Worm (Caenorhabditis elegans) whole organism, L1 larva: ENCODE measurements around the gene sec-22.

Experiments used
- C16A3.4 ChIP-seq: fragments of 150-350 bp; optimal IDR thresholded peaks from 2 replicates; lab custom pipeline; 2014; ENCODE audit warnings: missing biosample characterization, missing genetic modification characterization
- aha-1 ChIP-seq: fragments of 150-350 bp; optimal IDR thresholded peaks from 2 replicates; lab custom pipeline; 2014; ENCODE audit warnings: missing biosample characterization, missing genetic modification characterization
- ama-1 ChIP-seq: fragments of 150-350 bp; optimal IDR thresholded peaks from 2 replicates; lab custom pipeline; 2014
- ceh-63 ChIP-seq: fragments of 200-800 bp; sonication (Bioruptor generic); optimal IDR thresholded peaks from 2 replicates; lab custom pipeline; 2018; ENCODE audit warnings: mild to moderate bottlenecking, missing genetic modification characterization, missing compliant biosample characterization
- ceh-8 ChIP-seq: fragments of 200-800 bp; sonication (Bioruptor generic); optimal IDR thresholded peaks from 2 replicates; lab custom pipeline; 2018; ENCODE audit warnings: mild to moderate bottlenecking, missing genetic modification characterization, moderate library complexity, missing compliant biosample characterization
- ceh-82 ChIP-seq, 3 experiments: fragments of 150-350 bp in 1 of 3; sonication (generic microtip) in 2 of 3; optimal IDR thresholded peaks; 2 replicates each; lab custom pipeline; 2014 to 2017; ENCODE audit warnings: missing biosample characterization in 3 of 3, missing genetic modification characterization in 3 of 3
- ceh-88 ChIP-seq: fragments of 200-800 bp; sonication (Bioruptor generic); IDR thresholded peaks from 2 replicates; pipeline ENCODE4 v1.3.6; 2022; ENCODE audit warnings: missing genetic modification characterization, missing compliant biosample characterization
- dpl-1 ChIP-seq, 3 experiments: fragments of 150-350 bp in 2 of 3; sonication (generic microtip) in 1 of 3; optimal IDR thresholded peaks; 2 replicates each; lab custom pipeline; 2014 to 2017; ENCODE audit warnings: missing biosample characterization in 3 of 3, missing genetic modification characterization in 3 of 3, missing genetic modification reagents in 3 of 3
- dsc-1 ChIP-seq: sonication (generic microtip); optimal IDR thresholded peaks from 2 replicates; lab custom pipeline; 2016; ENCODE audit warnings: mild to moderate bottlenecking, missing genetic modification characterization, missing compliant biosample characterization
- efl-1 ChIP-seq, 4 experiments: fragments of 150-350 bp; optimal IDR thresholded peaks in 3 of 4; peaks in 1 of 4; 1 replicate in 1 of 4; 2 replicates in 3 of 4; lab custom pipeline; 2014; ENCODE audit warnings: missing biosample characterization in 2 of 4, missing genetic modification characterization in 2 of 4, missing genetic modification reagents in 2 of 4
- egl-13 ChIP-seq: sonication (generic microtip); optimal IDR thresholded peaks from 2 replicates; lab custom pipeline; 2016; ENCODE audit warnings: missing genotype, missing genetic modification reagents, missing genetic modification characterization, missing compliant biosample characterization
- egl-27 ChIP-seq, 2 experiments: fragments of 150-350 bp in 1 of 2; sonication (generic microtip); optimal IDR thresholded peaks; 3 replicates each; lab custom pipeline; 2017 to 2018; ENCODE audit warnings: missing biosample characterization in 2 of 2, missing genetic modification characterization in 2 of 2, missing genetic modification reagents in 2 of 2
- elt-2 ChIP-seq: sonication (generic microtip); optimal IDR thresholded peaks from 2 replicates; lab custom pipeline; 2016; ENCODE audit warnings: missing genetic modification characterization, mild to moderate bottlenecking, inconsistent platforms, missing compliant biosample characterization, missing genetic modification reagents
- elt-3 ChIP-seq, 6 experiments: fragments of 150-350 bp in 1 of 6; sonication (generic microtip); optimal IDR thresholded peaks; 2 replicates each; lab custom pipeline; 2017 to 2018; ENCODE audit warnings: missing biosample characterization in 6 of 6, missing genetic modification characterization in 6 of 6, inconsistent platforms in 1 of 6
- ets-5 ChIP-seq: fragments of 200-800 bp; sonication (Bioruptor generic); IDR thresholded peaks from 2 replicates; pipeline ENCODE4 v1.3.6; 2022; ENCODE audit warnings: missing genetic modification characterization, missing compliant biosample characterization
- fkh-10 ChIP-seq: sonication (generic microtip); optimal IDR thresholded peaks from 2 replicates; lab custom pipeline; 2017; ENCODE audit warnings: missing biosample characterization, missing genetic modification reagents, missing genetic modification characterization
- fkh-8 ChIP-seq: sonication (generic microtip); optimal IDR thresholded peaks from 2 replicates; lab custom pipeline; 2016; ENCODE audit warnings: mild to moderate bottlenecking, missing genetic modification characterization, missing compliant biosample characterization
- hlh-4 ChIP-seq: sonication (generic microtip); optimal IDR thresholded peaks from 2 replicates; lab custom pipeline; 2016; ENCODE audit warnings: mild to moderate bottlenecking, missing genetic modification characterization, missing compliant biosample characterization
- irx-1 ChIP-seq: sonication (generic microtip); optimal IDR thresholded peaks from 2 replicates; lab custom pipeline; 2016; ENCODE audit warnings: missing genetic modification characterization, missing compliant biosample characterization
- isw-1 ChIP-seq: fragments of 200-800 bp; sonication (Bioruptor generic); IDR thresholded peaks from 2 replicates; pipeline ENCODE4 v1.3.6; 2022; ENCODE audit warnings: missing genetic modification characterization, missing compliant biosample characterization
- jun-1 ChIP-seq: fragments of 150-350 bp; optimal IDR thresholded peaks from 2 replicates; lab custom pipeline; 2014; ENCODE audit warnings: missing biosample characterization, missing genetic modification reagents, missing genetic modification characterization
- lin-14 ChIP-seq: fragments of 200-800 bp; sonication (Bioruptor generic); optimal IDR thresholded peaks from 2 replicates; lab custom pipeline; 2018; ENCODE audit warnings: mild to moderate bottlenecking, missing genetic modification characterization, moderate library complexity, missing compliant biosample characterization
- lin-35 ChIP-seq, 2 experiments: fragments of 150-350 bp; optimal IDR thresholded peaks; 2 replicates each; lab custom pipeline; 2014; ENCODE audit warnings: missing biosample characterization in 2 of 2, missing genetic modification characterization in 2 of 2, missing genetic modification reagents in 2 of 2
- lir-3 ChIP-seq: sonication (generic microtip); optimal IDR thresholded peaks from 2 replicates; lab custom pipeline; 2016; ENCODE audit warnings: mild to moderate bottlenecking, missing genetic modification characterization, moderate library complexity, missing compliant biosample characterization; ENCODE audit not compliant: poor library complexity
- lsy-2 ChIP-seq, 2 experiments: fragments of 150-350 bp; optimal IDR thresholded peaks; 2 replicates each; lab custom pipeline; 2014; ENCODE audit warnings: missing biosample characterization in 2 of 2, missing genetic modification characterization in 2 of 2
- mab-9 ChIP-seq: fragments of 200-800 bp; sonication (Bioruptor generic); IDR thresholded peaks from 2 replicates; pipeline ENCODE4 v1.3.6; 2022; ENCODE audit warnings: missing genetic modification reagents, missing genetic modification characterization, missing compliant biosample characterization
- mef-2 ChIP-seq: fragments of 150-350 bp; optimal IDR thresholded peaks from 2 replicates; lab custom pipeline; 2014; ENCODE audit warnings: missing biosample characterization, missing genetic modification characterization
- mep-1 ChIP-seq: fragments of 150-350 bp; optimal IDR thresholded peaks from 2 replicates; lab custom pipeline; 2014; ENCODE audit warnings: missing biosample characterization, missing genetic modification characterization
- nhr-19 ChIP-seq: fragments of 200-800 bp; sonication (Bioruptor generic); conservative IDR thresholded peaks from 2 replicates; pipeline ENCODE4 v1.3.6; 2022; ENCODE audit warnings: missing genetic modification characterization, missing compliant biosample characterization
- nhr-20 ChIP-seq: sonication (generic microtip); optimal IDR thresholded peaks from 2 replicates; lab custom pipeline; 2016; ENCODE audit warnings: mild to moderate bottlenecking, missing genetic modification characterization, missing compliant biosample characterization
- nhr-47 ChIP-seq: sonication (generic microtip); optimal IDR thresholded peaks from 2 replicates; lab custom pipeline; 2016; ENCODE audit warnings: mild to moderate bottlenecking, missing genetic modification characterization, moderate library complexity, missing compliant biosample characterization
- nhr-71 ChIP-seq: sonication (generic microtip); optimal IDR thresholded peaks from 2 replicates; lab custom pipeline; 2016; ENCODE audit warnings: mild to moderate bottlenecking, missing genetic modification characterization, moderate library complexity, missing compliant biosample characterization
- pax-3 ChIP-seq: fragments of 200-800 bp; sonication (Bioruptor generic); optimal IDR thresholded peaks from 2 replicates; lab custom pipeline; 2018; ENCODE audit warnings: mild to moderate bottlenecking, missing genetic modification characterization, moderate library complexity, missing compliant biosample characterization
- rnt-1 ChIP-seq: sonication (generic microtip); optimal IDR thresholded peaks from 2 replicates; lab custom pipeline; 2016; ENCODE audit warnings: mild to moderate bottlenecking, missing genetic modification characterization, moderate library complexity, missing compliant biosample characterization
- skn-1 ChIP-seq: fragments of 150-350 bp; optimal IDR thresholded peaks from 2 replicates; lab custom pipeline; 2014; ENCODE audit warnings: missing biosample characterization, missing genetic modification characterization
- snpc-4 ChIP-seq: fragments of 150-350 bp; optimal IDR thresholded peaks from 2 replicates; lab custom pipeline; 2014; ENCODE audit warnings: missing biosample characterization, missing genetic modification characterization
- snu-23 ChIP-seq: sonication (generic microtip); optimal IDR thresholded peaks from 2 replicates; lab custom pipeline; 2016; ENCODE audit warnings: missing genetic modification characterization, missing compliant biosample characterization
- sox-4 ChIP-seq: sonication (generic microtip); optimal IDR thresholded peaks from 2 replicates; lab custom pipeline; 2016; ENCODE audit warnings: missing genetic modification characterization, missing compliant biosample characterization
- sptf-1 ChIP-seq: fragments of 150-350 bp; optimal IDR thresholded peaks from 2 replicates; lab custom pipeline; 2014; ENCODE audit warnings: missing biosample characterization, missing genetic modification characterization
- swsn-7 ChIP-seq: sonication (generic microtip); optimal IDR thresholded peaks from 2 replicates; lab custom pipeline; 2016; ENCODE audit warnings: missing genetic modification characterization, missing compliant biosample characterization
- tbx-2 ChIP-seq: sonication (generic microtip); optimal IDR thresholded peaks from 2 replicates; lab custom pipeline; 2016; ENCODE audit warnings: missing genetic modification characterization, missing compliant biosample characterization
- unc-130 ChIP-seq: fragments of 150-350 bp; optimal IDR thresholded peaks from 2 replicates; lab custom pipeline; 2017; ENCODE audit warnings: missing biosample characterization, missing genetic modification characterization, inconsistent platforms
- unc-62 ChIP-seq: fragments of 150-350 bp; optimal IDR thresholded peaks from 2 replicates; lab custom pipeline; 2014; ENCODE audit warnings: missing biosample characterization, missing genetic modification reagents, missing genetic modification characterization
- unc-86 ChIP-seq: sonication (generic microtip); optimal IDR thresholded peaks from 2 replicates; lab custom pipeline; 2016; ENCODE audit warnings: missing genetic modification characterization, missing compliant biosample characterization
- xbp-1 ChIP-seq: sonication (generic microtip); optimal IDR thresholded peaks from 2 replicates; lab custom pipeline; 2016; ENCODE audit warnings: missing genetic modification characterization, missing compliant biosample characterization
- zip-4 ChIP-seq: fragments of 200-800 bp; sonication (Bioruptor generic); optimal IDR thresholded peaks from 2 replicates; lab custom pipeline; 2018; ENCODE audit warnings: mild to moderate bottlenecking, missing genetic modification characterization, moderate library complexity, missing compliant biosample characterization
- ztf-11 ChIP-seq, 2 experiments: sonication (generic microtip); optimal IDR thresholded peaks; 2 replicates each; lab custom pipeline; 2016 to 2017; ENCODE audit warnings: missing genetic modification characterization in 2 of 2, missing biosample characterization in 1 of 2, missing compliant biosample characterization in 1 of 2
- ztf-4 ChIP-seq: fragments of 150-350 bp; optimal IDR thresholded peaks from 2 replicates; lab custom pipeline; 2014; ENCODE audit warnings: missing biosample characterization, missing genetic modification characterization

The sec-22 gene

ce11 chrX:992650-993403 is 42.5 kb upstream of the sec-22 start:
- TF ChIP-seq sox-4 (tag; lab: Kevin White, UChicago): peak; percentile 70
- TF ChIP-seq ceh-63 (GFP tag; lab: Kevin White, UChicago): no peak
- TF ChIP-seq unc-130 (tag; lab: Kevin White, UChicago): no peak
- TF ChIP-seq nhr-20 (tag; lab: Kevin White, UChicago): peak; percentile 3
- TF ChIP-seq ama-1: no peak
- TF ChIP-seq tbx-2 (tag; lab: Kevin White, UChicago): peak; percentile 76
- TF ChIP-seq dpl-1 (GFP tag; optimal IDR thresholded peaks at IDR 0.05; lab: Kevin White, UChicago): peak in 1 of 3 experiments; percentile 13
- TF ChIP-seq fkh-10 (GFP tag; lab: Kevin White, UChicago): peak; percentile 64
- TF ChIP-seq irx-1 (tag; lab: Kevin White, UChicago): peak; percentile 23
- peak; percentile 7 for TF ChIP-seq ztf-4 (tag; lab: Kevin White, UChicago)
- TF ChIP-seq ztf-11 (tag; optimal IDR thresholded peaks at IDR 0.05; lab: Kevin White, UChicago): peak in 1 of 2 experiments; percentile 63
- TF ChIP-seq isw-1 (GFP tag; lab: Robert Waterston, UW): peak; percentile 41
- TF ChIP-seq xbp-1 (tag; lab: Kevin White, UChicago): peak; percentile 19
- peak; percentile 57 to 71 (median 63) for TF ChIP-seq ceh-82 (tag; optimal IDR thresholded peaks at IDR 0.05; lab: Kevin White, UChicago)
- TF ChIP-seq lin-35 (GFP tag; optimal IDR thresholded peaks at IDR 0.05; lab: Kevin White, UChicago): peak in 1 of 2 experiments; percentile 24
- TF ChIP-seq egl-13 (tag; lab: Kevin White, UChicago): peak; percentile 88
- TF ChIP-seq zip-4 (GFP tag; lab: Kevin White, UChicago): no peak
- TF ChIP-seq nhr-47 (tag; lab: Kevin White, UChicago): peak; percentile 81
- TF ChIP-seq pax-3 (tag; lab: Kevin White, UChicago): peak; percentile 58
- peak; percentile 40 for TF ChIP-seq jun-1 (tag; lab: Kevin White, UChicago)
- TF ChIP-seq mab-9: peak; percentile 26; the same call in 1 of the 2 replicates
- TF ChIP-seq lin-14: peak; percentile 93
- peak; percentile 19 for TF ChIP-seq skn-1 (tag; lab: Kevin White, UChicago)
- TF ChIP-seq sptf-1 (tag; lab: Kevin White, UChicago): no peak
- peak; percentile 76 for TF ChIP-seq swsn-7
- peak; percentile 7 for TF ChIP-seq C16A3.4 (tag; lab: Kevin White, UChicago)
- TF ChIP-seq efl-1 (optimal IDR thresholded peaks at IDR 0.05; lab: Kevin White, UChicago): peak; percentile 5 to 29
- peak in 1 of 2 experiments; percentile 79 for TF ChIP-seq efl-1 (GFP tag; optimal IDR thresholded peaks at IDR 0.05 in 1 of 2; lab: Kevin White, UChicago)
- peak; percentile 38 to 40 for TF ChIP-seq lsy-2 (tag; optimal IDR thresholded peaks at IDR 0.05; lab: Kevin White, UChicago)
- no peak for TF ChIP-seq ceh-8
- TF ChIP-seq lir-3 (tag; lab: Kevin White, UChicago): no peak
- TF ChIP-seq unc-62 (GFP tag; lab: Kevin White, UChicago): no peak
- TF ChIP-seq unc-86 (tag; lab: Kevin White, UChicago): peak; percentile 89
- TF ChIP-seq snu-23 (GFP tag; lab: Kevin White, UChicago): peak; percentile 71
- peak; percentile 3 for TF ChIP-seq mef-2 (tag; lab: Kevin White, UChicago)
- peak; percentile 44 for TF ChIP-seq mep-1 (tag; lab: Kevin White, UChicago)
- no peak for TF ChIP-seq hlh-4 (tag; lab: Kevin White, UChicago)
- no peak for TF ChIP-seq elt-2 (tag; lab: Kevin White, UChicago)
- peak; percentile 33 for TF ChIP-seq nhr-19 (GFP tag; lab: Robert Waterston, UW)
- peak; percentile 47; the same call in 1 of the 2 replicates for TF ChIP-seq ceh-88
- TF ChIP-seq rnt-1 (tag; lab: Kevin White, UChicago): peak; percentile 26
- peak; percentile 84 for TF ChIP-seq nhr-71
- TF ChIP-seq egl-27 (tag; optimal IDR thresholded peaks at IDR 0.05; lab: Kevin White, UChicago): no peak
- TF ChIP-seq snpc-4 (tag; lab: Kevin White, UChicago): peak; percentile 6
- TF ChIP-seq dsc-1: peak; percentile 78
- no peak for TF ChIP-seq ets-5 (GFP tag; lab: Robert Waterston, UW)
- TF ChIP-seq elt-3 (tag; optimal IDR thresholded peaks at IDR 0.05; lab: Kevin White, UChicago): no peak
- peak; percentile 87 for TF ChIP-seq fkh-8 (tag; lab: Kevin White, UChicago)
- no peak for TF ChIP-seq aha-1 (tag; lab: Kevin White, UChicago)
